Worm (Caenorhabditis elegans) whole organism, midembryonic: Measurements from ENCODE around the gene sec-61.G.

ENCODE experiments used
- T22C8.4 ChIP-seq: fragments of 200-800 bp; sonication (Bioruptor generic); IDR thresholded peaks from 2 replicates; pipeline ENCODE4 v1.3.6; 2022; ENCODE audit warnings: missing genetic modification characterization, missing compliant biosample characterization
- cog-1 ChIP-seq: sonication (generic microtip); optimal IDR thresholded peaks from 2 replicates; lab custom pipeline; 2016; ENCODE audit warnings: missing genetic modification characterization, missing compliant biosample characterization
- flt-1 ChIP-seq: fragments of 200-800 bp; sonication (Bioruptor generic); IDR thresholded peaks from 2 replicates; pipeline ENCODE4 v1.3.6; 2022; ENCODE audit warnings: missing genetic modification characterization, missing compliant biosample characterization
- klf-2 ChIP-seq: fragments of 200-800 bp; sonication (Bioruptor generic); conservative IDR thresholded peaks from 2 replicates; pipeline ENCODE4 v1.3.6; 2022; ENCODE audit warnings: missing genetic modification reagents, missing genetic modification characterization, missing compliant biosample characterization
- med-1 ChIP-seq: sonication (generic microtip); optimal IDR thresholded peaks from 2 replicates; lab custom pipeline; 2017; ENCODE audit warnings: missing genetic modification characterization, mild to moderate bottlenecking, missing compliant biosample characterization, antibody characterized with exemption, missing genetic modification reagents; ENCODE audit not compliant: insufficient read depth
- ref-1 ChIP-seq: fragments of 200-800 bp; sonication (Bioruptor generic); conservative IDR thresholded peaks from 2 replicates; pipeline ENCODE4 v1.3.6; 2022; ENCODE audit warnings: missing genetic modification reagents, missing genetic modification characterization, missing compliant biosample characterization
- tab-1 ChIP-seq: fragments of 200-800 bp; sonication (Bioruptor generic); IDR thresholded peaks from 2 replicates; pipeline ENCODE4 v1.3.6; 2022; ENCODE audit warnings: missing genetic modification characterization, missing compliant biosample characterization
- ztf-23 ChIP-seq: fragments of 200-800 bp; sonication (Bioruptor generic); IDR thresholded peaks from 2 replicates; pipeline ENCODE4 v1.3.6; 2022; ENCODE audit warnings: missing genetic modification reagents, missing genetic modification characterization, missing compliant biosample characterization
- ztf-29 ChIP-seq: fragments of 200-800 bp; sonication (Bioruptor generic); IDR thresholded peaks from 2 replicates; pipeline ENCODE4 v1.3.6; 2022; ENCODE audit warnings: missing genetic modification reagents, missing genetic modification characterization, missing compliant biosample characterization

sec-61.G gene

ce11 chrV:10932411-10932810 lies 35.5 kb upstream of the sec-61.G start, which contains the start of gene F58B4.5:
TSS of gene F58B4.5 (plus strand) at chrV:10932693.
- TF ChIP-seq ref-1 (GFP tag; lab: Robert Waterston, UW) (no peak), klf-2 (no peak), flt-1 (no peak), med-1 (GFP tag; lab: Kevin White, UChicago) (no peak), ztf-23 (GFP tag; lab: Robert Waterston, UW) (no peak), cog-1 (no peak), T22C8.4 (no peak), tab-1 (no peak), ztf-29 (no peak)

ce11 chrV:10931189-10931588 lies 34.2 kb upstream of the sec-61.G start, which contains the start of gene scvp-1:
TSS of gene scvp-1 (minus strand) at chrV:10931289.
- TF ChIP-seq klf-2: no peak
- TF ChIP-seq ztf-23 (GFP tag; lab: Robert Waterston, UW): no peak
- TF ChIP-seq T22C8.4: no peak
- TF ChIP-seq med-1 (GFP tag; lab: Kevin White, UChicago): no peak
- no peak for TF ChIP-seq flt-1
- no peak for TF ChIP-seq tab-1
- no peak for TF ChIP-seq ref-1 (GFP tag; lab: Robert Waterston, UW)
- no peak for TF ChIP-seq cog-1

- no peak for TF ChIP-seq ref-1 (GFP tag; lab: Robert Waterston, UW)
- TF ChIP-seq flt-1: no peak
- TF ChIP-seq ztf-29: no peak
- no peak for TF ChIP-seq ztf-23 (GFP tag; lab: Robert Waterston, UW)
- TF ChIP-seq cog-1: no peak
- TF ChIP-seq T22C8.4: no peak
- no peak for TF ChIP-seq med-1 (GFP tag; lab: Kevin White, UChicago)
- TF ChIP-seq tab-1: no peak
- no peak for TF ChIP-seq klf-2
Observed at ce11 chrV:10929511-10929910, 32.6 kb upstream of the sec-61.G start, which contains the start of gene F58B4.3. TSS of gene F58B4.3 (plus strand) at chrV:10929811.

- TF ChIP-seq T22C8.4 (no peak), cog-1 (no peak), flt-1 (no peak), ref-1 (GFP tag; lab: Robert Waterston, UW) (no peak), med-1 (GFP tag; lab: Kevin White, UChicago) (no peak), tab-1 (no peak), ztf-23 (GFP tag; lab: Robert Waterston, UW) (no peak), ztf-29 (no peak), klf-2 (no peak)
Observed at ce11 chrV:10925658-10926057, 28.7 kb upstream of the sec-61.G start.

ce11 chrV:10924731-10925130 lies 27.8 kb upstream of the sec-61.G start, which contains the start of gene F58B4.6:
TSS of gene F58B4.6 (plus strand) at chrV:10925031.
- TF ChIP-seq ref-1 (GFP tag; lab: Robert Waterston, UW): no peak
- no peak for TF ChIP-seq tab-1
- no peak for TF ChIP-seq ztf-29
- no peak for TF ChIP-seq klf-2
- TF ChIP-seq T22C8.4: no peak
- no peak for TF ChIP-seq cog-1

ce11 chrV:10923229-10923628 lies 26.3 kb upstream of the sec-61.G start, which contains the start of gene F58B4.7:
TSS of gene F58B4.7 (minus strand) at chrV:10923329.
- TF ChIP-seq T22C8.4: no peak
- TF ChIP-seq ref-1 (GFP tag; lab: Robert Waterston, UW): no peak
- TF ChIP-seq cog-1: no peak
- TF ChIP-seq ztf-23 (GFP tag; lab: Robert Waterston, UW): no peak
- TF ChIP-seq ztf-29: no peak
- no peak for TF ChIP-seq flt-1
- TF ChIP-seq klf-2: no peak
- TF ChIP-seq med-1 (GFP tag; lab: Kevin White, UChicago): no peak
- no peak for TF ChIP-seq tab-1

ce11 chrV:10921747-10922146 lies 24.8 kb upstream of the sec-61.G start, which contains the start of gene nas-31:
TSS of gene nas-31 (minus strand) at chrV:10921847.
- TF ChIP-seq ztf-23 (GFP tag; lab: Robert Waterston, UW): no peak
- TF ChIP-seq ref-1 (GFP tag; lab: Robert Waterston, UW): no peak
- TF ChIP-seq flt-1: no peak
- TF ChIP-seq cog-1: no peak
- TF ChIP-seq med-1 (GFP tag; lab: Kevin White, UChicago): no peak
- TF ChIP-seq T22C8.4: no peak
- TF ChIP-seq klf-2: no peak
- TF ChIP-seq tab-1: no peak
- no peak for TF ChIP-seq ztf-29

ce11 chrV:10918373-10918772 lies 21.4 kb upstream of the sec-61.G start, which contains the start of gene F58B4.2:
TSS of gene F58B4.2 (minus strand) at chrV:10918473.
- TF ChIP-seq flt-1 (no peak), ztf-23 (GFP tag; lab: Robert Waterston, UW) (no peak), klf-2 (no peak)

- TF ChIP-seq ztf-29: no peak
- no peak for TF ChIP-seq klf-2
- no peak for TF ChIP-seq T22C8.4
- no peak for TF ChIP-seq ztf-23 (GFP tag; lab: Robert Waterston, UW)
- TF ChIP-seq cog-1: no peak
- TF ChIP-seq ref-1 (GFP tag; lab: Robert Waterston, UW): no peak
- TF ChIP-seq med-1 (GFP tag; lab: Kevin White, UChicago): no peak
- TF ChIP-seq tab-1: no peak
- TF ChIP-seq flt-1: no peak
Observed at ce11 chrV:10915922-10916321, 19.0 kb upstream of the sec-61.G start.

- no peak for TF ChIP-seq T22C8.4
- no peak for TF ChIP-seq flt-1
- TF ChIP-seq cog-1: no peak
- TF ChIP-seq tab-1: no peak
- no peak for TF ChIP-seq klf-2
- TF ChIP-seq med-1 (GFP tag; lab: Kevin White, UChicago): no peak
Observed at ce11 chrV:10909959-10910358, 13.0 kb upstream of the sec-61.G start.

- TF ChIP-seq T22C8.4 (no peak), med-1 (GFP tag; lab: Kevin White, UChicago) (no peak), flt-1 (no peak), klf-2 (no peak), cog-1 (no peak), ztf-23 (GFP tag; lab: Robert Waterston, UW) (no peak), tab-1 (no peak), ref-1 (GFP tag; lab: Robert Waterston, UW) (no peak), ztf-29 (no peak)
Observed at ce11 chrV:10909071-10909470, 12.1 kb upstream of the sec-61.G start, which contains the start of gene zzz-1. TSS of gene zzz-1 (minus strand) at chrV:10909171.
